Fruit fly (Drosophila melanogaster): ENCODE measurements around the gene mthl15.

The mthl15 gene

DNA sequence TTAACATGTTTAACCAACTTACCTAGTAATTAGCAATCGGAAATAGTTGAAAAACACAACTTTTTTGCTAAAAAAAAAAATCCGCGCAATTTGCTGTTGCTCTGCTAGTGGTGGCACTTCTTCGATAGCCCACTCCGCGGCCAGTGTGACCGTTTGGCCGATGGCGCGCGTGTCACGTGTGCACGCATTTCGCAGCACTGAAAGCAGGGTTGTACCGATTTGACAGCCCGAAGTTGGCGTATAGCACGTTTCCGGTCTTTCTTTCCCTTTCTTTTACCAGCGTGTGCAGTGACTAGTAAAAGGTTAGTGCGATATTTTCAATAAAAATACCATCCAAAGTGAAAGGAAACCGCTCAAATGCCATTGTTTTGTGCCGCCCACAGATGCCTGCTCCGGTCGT lies 37.3 kb downstream of the mthl15 start, which contains the start of the genes Ripalpha and RpL7 (continued):
- TF ChIP-seq hb (GFP tag; IDR thresholded peaks at IDR 0.05; ENCODE audit: partially characterized antibody): peak; percentile 70
- peak; percentile 83 for TF ChIP-seq row (GFP tag; IDR thresholded peaks at IDR 0.05)
- TF ChIP-seq HLH54F (GFP tag; optimal IDR thresholded peaks at IDR 0.05): peak; percentile 98
- TF ChIP-seq Gsc (GFP tag; IDR thresholded peaks at IDR 0.05): no peak
- TF ChIP-seq Fer3 (tag; optimal IDR thresholded peaks at IDR 0.05): peak; percentile 97
- peak; percentile 97 for TF ChIP-seq ftz-f1 (GFP tag; optimal IDR thresholded peaks at IDR 0.05)
- TF ChIP-seq jigr1 (GFP tag; IDR thresholded peaks at IDR 0.05): peak; percentile 50; the same call in 1 of the 3 replicates
- TF ChIP-seq pita (GFP tag; optimal IDR thresholded peaks at IDR 0.05): no peak
- TF ChIP-seq stwl (tag; optimal IDR thresholded peaks at IDR 0.05): peak; percentile 98
- TF ChIP-seq CG13424 (tag; optimal IDR thresholded peaks at IDR 0.05): peak; percentile 87
- peak; percentile 97 for TF ChIP-seq CG12942 (GFP tag; optimal IDR thresholded peaks at IDR 0.05)
- TF ChIP-seq Lim3 (GFP tag; IDR thresholded peaks at IDR 0.05): no peak; the same call in 1 of the 2 replicates
- peak; percentile 96 for TF ChIP-seq gsb-n (tag; optimal IDR thresholded peaks at IDR 0.05)
- peak; percentile 66; the same call in 2 of the 3 replicates for TF ChIP-seq Doc3 (GFP tag; IDR thresholded peaks at IDR 0.05; ENCODE audit: partially characterized antibody)
- peak; percentile 99 for TF ChIP-seq shn (GFP tag; optimal IDR thresholded peaks at IDR 0.05)
- peak; percentile 89 for TF ChIP-seq sim (GFP tag; IDR thresholded peaks at IDR 0.05)
- peak; percentile 97 for TF ChIP-seq fd102C (GFP tag; optimal IDR thresholded peaks at IDR 0.05)
- TF ChIP-seq Fer2 (tag; optimal IDR thresholded peaks at IDR 0.05): peak; percentile 95
- TF ChIP-seq tll (GFP tag; optimal IDR thresholded peaks at IDR 0.05): peak in 1 of 2 experiments; percentile 72
- peak; percentile 93 for TF ChIP-seq CG15269 (tag; optimal IDR thresholded peaks at IDR 0.05)
- TF ChIP-seq CG8281 (tag; optimal IDR thresholded peaks at IDR 0.05): peak; percentile 82
- TF ChIP-seq pan (optimal IDR thresholded peaks at IDR 0.05): no peak
- TF ChIP-seq pan (GFP tag; optimal IDR thresholded peaks at IDR 0.05 in 1 of 2, IDR thresholded peaks at IDR 0.05 in 1 of 2): peak in 1 of 2 experiments; percentile 96
- TF ChIP-seq Xbp1 (GFP tag; optimal IDR thresholded peaks at IDR 0.05): peak; percentile 98
- TF ChIP-seq zfh2 (GFP tag; optimal IDR thresholded peaks at IDR 0.05): peak; percentile 98
- peak; percentile 96 for TF ChIP-seq ttk (GFP tag; IDR thresholded peaks at IDR 0.05)
- TF ChIP-seq al (GFP tag; IDR thresholded peaks at IDR 0.05): peak; percentile 94
- TF ChIP-seq zen2 (GFP tag; IDR thresholded peaks at IDR 0.05; ENCODE audit: partially characterized antibody): peak; percentile 71
- TF ChIP-seq tup (GFP tag; optimal IDR thresholded peaks at IDR 0.05): peak; percentile 97
- peak; percentile 94 for TF ChIP-seq CG6272 (GFP tag; IDR thresholded peaks at IDR 0.05)
- TF ChIP-seq schlank (tag; optimal IDR thresholded peaks at IDR 0.05): peak; percentile 99
- peak; percentile 90 for TF ChIP-seq bowl (GFP tag; IDR thresholded peaks at IDR 0.05)
- TF ChIP-seq fd64A (GFP tag; optimal IDR thresholded peaks at IDR 0.05): peak; percentile 97
- peak; percentile 99 for TF ChIP-seq CG2875 (GFP tag; optimal IDR thresholded peaks at IDR 0.05)
- TF ChIP-seq cad (GFP tag; optimal IDR thresholded peaks at IDR 0.05): no peak
- TF ChIP-seq Atf-2 (GFP tag; optimal IDR thresholded peaks at IDR 0.05): peak; percentile 95
- TF ChIP-seq Antp (GFP tag; optimal IDR thresholded peaks at IDR 0.05): peak; percentile 92
- TF ChIP-seq CG10543 (GFP tag; optimal IDR thresholded peaks at IDR 0.05): peak; percentile 99
- peak; percentile 99 for TF ChIP-seq CG17912 (GFP tag; optimal IDR thresholded peaks at IDR 0.05)
- TF ChIP-seq pum (GFP tag; optimal IDR thresholded peaks at IDR 0.05): peak; percentile 96
- peak; percentile 99 for TF ChIP-seq CG13775 (GFP tag; optimal IDR thresholded peaks at IDR 0.05)
- peak; percentile 93 for TF ChIP-seq Nf-YA (GFP tag; IDR thresholded peaks at IDR 0.05)
- TF ChIP-seq CG9932 (GFP tag; IDR thresholded peaks at IDR 0.05): peak; percentile 98
- peak; percentile 84 for TF ChIP-seq CG7745 (tag; optimal IDR thresholded peaks at IDR 0.05)
- peak; percentile 95 for TF ChIP-seq CG12219 (GFP tag; optimal IDR thresholded peaks at IDR 0.05)
- TF ChIP-seq CG11696 (GFP tag; IDR thresholded peaks at IDR 0.05): peak; percentile 83
- TF ChIP-seq sens (GFP tag): peak; percentile 100
- TF ChIP-seq CG17186 (GFP tag; optimal IDR thresholded peaks at IDR 0.05): peak; percentile 99
- peak; percentile 81 for TF ChIP-seq GATAe (GFP tag; conservative IDR thresholded peaks at IDR 0.05)
- TF ChIP-seq CG12236 (GFP tag; optimal IDR thresholded peaks at IDR 0.05): peak; percentile 98
- no peak for TF ChIP-seq br (optimal IDR thresholded peaks at IDR 0.05)

Data from whole organism, embryonic.